Worm (Caenorhabditis elegans) whole organism, midembryonic: ENCODE results near the gene F47D12.6.

Experiments
- T22C8.4 ChIP-seq: fragments of 200-800 bp; sonication (Bioruptor generic); IDR thresholded peaks from 2 replicates; pipeline ENCODE4 v1.3.6; 2022; ENCODE audit warnings: missing genetic modification characterization, missing compliant biosample characterization
- klf-2 ChIP-seq: fragments of 200-800 bp; sonication (Bioruptor generic); conservative IDR thresholded peaks from 2 replicates; pipeline ENCODE4 v1.3.6; 2022; ENCODE audit warnings: missing genetic modification reagents, missing genetic modification characterization, missing compliant biosample characterization
- med-1 ChIP-seq: sonication (generic microtip); optimal IDR thresholded peaks from 2 replicates; lab custom pipeline; 2017; ENCODE audit warnings: missing genetic modification characterization, mild to moderate bottlenecking, missing compliant biosample characterization, antibody characterized with exemption, missing genetic modification reagents; ENCODE audit not compliant: insufficient read depth
- tab-1 ChIP-seq: fragments of 200-800 bp; sonication (Bioruptor generic); IDR thresholded peaks from 2 replicates; pipeline ENCODE4 v1.3.6; 2022; ENCODE audit warnings: missing genetic modification characterization, missing compliant biosample characterization
- ztf-23 ChIP-seq: fragments of 200-800 bp; sonication (Bioruptor generic); IDR thresholded peaks from 2 replicates; pipeline ENCODE4 v1.3.6; 2022; ENCODE audit warnings: missing genetic modification reagents, missing genetic modification characterization, missing compliant biosample characterization
- ztf-29 ChIP-seq: fragments of 200-800 bp; sonication (Bioruptor generic); IDR thresholded peaks from 2 replicates; pipeline ENCODE4 v1.3.6; 2022; ENCODE audit warnings: missing genetic modification reagents, missing genetic modification characterization, missing compliant biosample characterization

DNA sequence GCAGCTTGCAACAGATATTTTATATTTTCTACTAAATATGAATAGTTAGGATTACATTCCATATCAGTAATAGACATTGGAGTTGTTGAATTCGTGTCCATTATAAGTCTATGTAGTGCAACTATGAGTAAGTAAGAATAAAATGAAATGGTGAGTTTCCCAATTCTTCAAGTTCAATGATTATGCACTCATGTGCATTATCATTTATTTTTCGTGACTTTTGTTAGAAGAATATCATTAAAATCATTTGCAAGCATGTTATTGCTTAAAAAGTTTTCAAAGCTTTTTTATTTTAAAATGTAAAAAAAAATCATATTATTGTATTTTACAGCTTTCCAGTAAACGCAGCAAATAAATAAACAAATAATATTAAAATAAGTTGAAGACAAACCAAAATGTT lies 30.4 kb downstream of the F47D12.6 start, which contains the start of gene srg-9:
- TF ChIP-seq ztf-23 (GFP tag; lab: Robert Waterston, UW) (no peak), med-1 (GFP tag; lab: Kevin White, UChicago) (no peak), tab-1 (GFP tag; lab: Robert Waterston, UW) (no peak), klf-2 (GFP tag; lab: Robert Waterston, UW) (no peak), T22C8.4 (GFP tag; lab: Robert Waterston, UW) (no peak), ztf-29 (no peak)
